Worm (Caenorhabditis elegans): Measurements from ENCODE around the gene npr-22.

The npr-22 gene

ce11 chrIV:8523981-8524380, 35.3 kb upstream of the npr-22 start:
- no peak for TF ChIP-seq ztf-11 (tag; optimal IDR thresholded peaks at IDR 0.05)
- no peak for TF ChIP-seq crh-2 (tag; optimal IDR thresholded peaks at IDR 0.05)

- TF ChIP-seq gmeb-1 (tag; optimal IDR thresholded peaks at IDR 0.05) (no peak), ceh-16 (tag; optimal IDR thresholded peaks at IDR 0.05) (no peak), nhr-12 (tag; optimal IDR thresholded peaks at IDR 0.05) (no peak), mab-5 (tag; optimal IDR thresholded peaks at IDR 0.05) (no peak), ztf-1 (GFP tag; conservative IDR thresholded peaks at IDR 0.05) (no peak), alr-1 (tag; optimal IDR thresholded peaks at IDR 0.05) (no peak), fos-1 (tag; optimal IDR thresholded peaks at IDR 0.05) (peak; percentile 68), dmd-4 (tag; optimal IDR thresholded peaks at IDR 0.05) (no peak), ceh-82 (tag; optimal IDR thresholded peaks at IDR 0.05) (no peak), unc-55 (GFP tag; optimal IDR thresholded peaks at IDR 0.05) (no peak), egl-27 (tag; optimal IDR thresholded peaks at IDR 0.05) (peak; percentile 62), crh-2 (tag; optimal IDR thresholded peaks at IDR 0.05) (peak; percentile 63), nhr-6 (tag; optimal IDR thresholded peaks at IDR 0.05) (peak; percentile 79), lsy-2 (tag; optimal IDR thresholded peaks at IDR 0.05) (peak in 1 of 2 experiments; percentile 86), zag-1 (tag; optimal IDR thresholded peaks at IDR 0.05) (no peak), skn-1 (tag; optimal IDR thresholded peaks at IDR 0.05) (no peak), sem-4 (tag; optimal IDR thresholded peaks at IDR 0.05) (peak; percentile 18), nhr-25 (tag; optimal IDR thresholded peaks at IDR 0.05) (no peak), snpc-4 (tag; optimal IDR thresholded peaks at IDR 0.05) (no peak), unc-39 (tag; optimal IDR thresholded peaks at IDR 0.05) (no peak), ama-1 (optimal IDR thresholded peaks at IDR 0.05) (no peak), aly-2 (tag; optimal IDR thresholded peaks at IDR 0.05) (no peak), lin-13 (GFP tag; optimal IDR thresholded peaks at IDR 0.05) (no peak), mdl-1 (tag; optimal IDR thresholded peaks at IDR 0.05) (peak in 1 of 2 experiments; percentile 44), lin-39 (tag; optimal IDR thresholded peaks at IDR 0.05) (no peak), R02D3.7 (tag; optimal IDR thresholded peaks at IDR 0.05) (no peak), sma-9 (GFP tag; optimal IDR thresholded peaks at IDR 0.05) (peak; percentile 97), sma-9 (tag; optimal IDR thresholded peaks at IDR 0.05) (peak; percentile 77), F13H6.1 (tag; optimal IDR thresholded peaks at IDR 0.05) (peak; percentile 92), ZK546.5 (tag; optimal IDR thresholded peaks at IDR 0.05) (no peak), nhr-23 (tag; optimal IDR thresholded peaks at IDR 0.05) (no peak), sma-3 (GFP tag; optimal IDR thresholded peaks at IDR 0.05) (peak; percentile 88), nhr-10 (tag; optimal IDR thresholded peaks at IDR 0.05) (no peak), nhr-77 (tag; optimal IDR thresholded peaks at IDR 0.05) (no peak), C34F6.9 (tag; optimal IDR thresholded peaks at IDR 0.05) (peak; percentile 11), blmp-1 (tag; optimal IDR thresholded peaks at IDR 0.05; ENCODE audit: insufficient read depth) (peak; percentile 43), nhr-21 (tag; optimal IDR thresholded peaks at IDR 0.05) (peak; percentile 87), lin-11 (tag; optimal IDR thresholded peaks at IDR 0.05) (no peak), unc-62 (GFP tag; optimal IDR thresholded peaks at IDR 0.05) (peak; percentile 23), elt-3 (tag; optimal IDR thresholded peaks at IDR 0.05) (no peak), mbf-1 (tag; optimal IDR thresholded peaks at IDR 0.05) (no peak), nhr-237 (tag; optimal IDR thresholded peaks at IDR 0.05) (no peak), elt-1 (tag; optimal IDR thresholded peaks at IDR 0.05) (no peak), Y55F3AM.14 (GFP tag; optimal IDR thresholded peaks at IDR 0.05) (peak; percentile 62), ztf-4 (tag; optimal IDR thresholded peaks at IDR 0.05) (peak; percentile 65), nhr-11 (tag; optimal IDR thresholded peaks at IDR 0.05) (no peak), peb-1 (tag; optimal IDR thresholded peaks at IDR 0.05) (no peak), ztf-11 (tag; optimal IDR thresholded peaks at IDR 0.05) (no peak), nhr-129 (tag; optimal IDR thresholded peaks at IDR 0.05) (peak; percentile 88)
Observed at ce11 chrIV:8526050-8526449, 33.2 kb upstream of the npr-22 start.

All from whole organism, L2 larva.